In genomic region chr2L:20066233-20066650, dm6 we compare ENCODE assay signal across 1 fruit fly cellular context.
TF ChIP-seq lines count a peak whose summit lies in the region.

bwa (plus strand) TSS chr2L:20066391.

TF ChIP-seq in whole organism, embryonic, 481 proteins besides CTCF, POLR2A, EP300 and RAD21 (continued from another document):
- peak; percentile 24 for TF ChIP-seq caup (GFP tag; optimal IDR thresholded peaks at IDR 0.05; lab: Kevin White, UChicago; ENCODE audit: severe bottlenecking)
- peak; percentile 54 for TF ChIP-seq Dref (GFP tag; IDR thresholded peaks at IDR 0.05; lab: Robert Waterston, UW)
- no peak for TF ChIP-seq CG3838 (GFP tag; optimal IDR thresholded peaks at IDR 0.05; lab: Kevin White, UChicago)
- no peak for TF ChIP-seq disco-r (GFP tag; optimal IDR thresholded peaks at IDR 0.05; lab: Kevin White, UChicago)
- TF ChIP-seq prd (optimal IDR thresholded peaks at IDR 0.05; lab: Kevin White, UChicago), result no peak
- no peak for TF ChIP-seq prd (GFP tag; IDR thresholded peaks at IDR 0.05; lab: Robert Waterston, UW)
- TF ChIP-seq CG11085 (GFP tag; IDR thresholded peaks at IDR 0.05; lab: Robert Waterston, UW), result no peak
- TF ChIP-seq pfk (GFP tag; optimal IDR thresholded peaks at IDR 0.05; lab: Kevin White, UChicago), result no peak
- TF ChIP-seq cas (GFP tag; IDR thresholded peaks at IDR 0.05; lab: Robert Waterston, UW), result no peak
- TF ChIP-seq mld (GFP tag; IDR thresholded peaks at IDR 0.05; lab: Robert Waterston, UW; ENCODE audit: partially characterized antibody), result no peak
- TF ChIP-seq CG7745 (tag; optimal IDR thresholded peaks at IDR 0.05; lab: Kevin White, UChicago), result no peak
- no peak for TF ChIP-seq CG4328 (GFP tag; optimal IDR thresholded peaks at IDR 0.05; lab: Kevin White, UChicago)
- no peak for TF ChIP-seq wdn (GFP tag; IDR thresholded peaks at IDR 0.05; lab: Robert Waterston, UW)
- no peak for TF ChIP-seq ham (GFP tag; IDR thresholded peaks at IDR 0.05; lab: Robert Waterston, UW)
- TF ChIP-seq pan (optimal IDR thresholded peaks at IDR 0.05; lab: Kevin White, UChicago), result no peak
- TF ChIP-seq pan (GFP tag; optimal IDR thresholded peaks at IDR 0.05 in 1 of 2, IDR thresholded peaks at IDR 0.05 in 1 of 2), result no peak
- no peak for TF ChIP-seq so (GFP tag; IDR thresholded peaks at IDR 0.05; lab: Robert Waterston, UW)
- peak; percentile 28 for TF ChIP-seq YL-1 (GFP tag; optimal IDR thresholded peaks at IDR 0.05; lab: Kevin White, UChicago)
- no peak for TF ChIP-seq bigmax (GFP tag; optimal IDR thresholded peaks at IDR 0.05; lab: Kevin White, UChicago)
- TF ChIP-seq Hey (tag; optimal IDR thresholded peaks at IDR 0.05; lab: Kevin White, UChicago), result no peak
- no peak for TF ChIP-seq CG16813 (GFP tag; IDR thresholded peaks at IDR 0.05; lab: Robert Waterston, UW; ENCODE audit: partially characterized antibody)
- TF ChIP-seq row (GFP tag; IDR thresholded peaks at IDR 0.05; lab: Robert Waterston, UW), result no peak; the same call in 2 of the 3 replicates
- no peak for TF ChIP-seq Sin3A (optimal IDR thresholded peaks at IDR 0.05; lab: Kevin White, UChicago)
- TF ChIP-seq CG32767 (GFP tag; IDR thresholded peaks at IDR 0.05; lab: Robert Waterston, UW), result no peak
- no peak for TF ChIP-seq CG9437 (GFP tag; optimal IDR thresholded peaks at IDR 0.05; lab: Kevin White, UChicago)
- no peak for TF ChIP-seq gem (tag; optimal IDR thresholded peaks at IDR 0.05; lab: Kevin White, UChicago)
- TF ChIP-seq nmo (GFP tag; optimal IDR thresholded peaks at IDR 0.05; lab: Kevin White, UChicago), result peak; percentile 25
- TF ChIP-seq bab2 (GFP tag; optimal IDR thresholded peaks at IDR 0.05; lab: Kevin White, UChicago), result no peak
- no peak for TF ChIP-seq CG33557 (GFP tag; optimal IDR thresholded peaks at IDR 0.05; lab: Kevin White, UChicago)
- TF ChIP-seq CG6689 (GFP tag; IDR thresholded peaks at IDR 0.05; lab: Robert Waterston, UW), result no peak
- no peak for TF ChIP-seq jumu (GFP tag; optimal IDR thresholded peaks at IDR 0.05; lab: Kevin White, UChicago)
- no peak for TF ChIP-seq salm (tag; optimal IDR thresholded peaks at IDR 0.05; lab: Kevin White, UChicago)
- TF ChIP-seq CG10462 (GFP tag; optimal IDR thresholded peaks at IDR 0.05; lab: Kevin White, UChicago), result peak; percentile 99
- TF ChIP-seq aop (GFP tag; IDR thresholded peaks at IDR 0.05; lab: Robert Waterston, UW), result no peak
- TF ChIP-seq lbe (GFP tag; optimal IDR thresholded peaks at IDR 0.05; lab: Kevin White, UChicago), result no peak
- TF ChIP-seq phol (tag; optimal IDR thresholded peaks at IDR 0.05; lab: Kevin White, UChicago), result peak; percentile 59
- TF ChIP-seq Six4 (GFP tag; optimal IDR thresholded peaks at IDR 0.05; lab: Kevin White, UChicago), result no peak
- TF ChIP-seq CG11247 (GFP tag; IDR thresholded peaks at IDR 0.05; lab: Robert Waterston, UW), result no peak
- TF ChIP-seq CG17912 (GFP tag; optimal IDR thresholded peaks at IDR 0.05; lab: Kevin White, UChicago), result no peak
- no peak for TF ChIP-seq CG12104 (GFP tag; optimal IDR thresholded peaks at IDR 0.05; lab: Kevin White, UChicago)
- TF ChIP-seq CG3847 (GFP tag; IDR thresholded peaks at IDR 0.05; lab: Robert Waterston, UW), result 0 out of 2 replicates have a peak, but pooled peaks have one; percentile 27
- TF ChIP-seq CG4707 (GFP tag; optimal IDR thresholded peaks at IDR 0.05; lab: Kevin White, UChicago), result no peak
- no peak for TF ChIP-seq B-H1 (GFP tag; IDR thresholded peaks at IDR 0.05; lab: Robert Waterston, UW)
- TF ChIP-seq seq (GFP tag; IDR thresholded peaks at IDR 0.05; lab: Robert Waterston, UW), result no peak
- peak; percentile 53; the same call in 1 of the 3 replicates for TF ChIP-seq CG34422 (GFP tag; IDR thresholded peaks at IDR 0.05; lab: Robert Waterston, UW)
- TF ChIP-seq CG10267 (tag; optimal IDR thresholded peaks at IDR 0.05; lab: Kevin White, UChicago), result peak; percentile 31
- TF ChIP-seq CG34376 (GFP tag; optimal IDR thresholded peaks at IDR 0.05; lab: Kevin White, UChicago), result peak; percentile 10
- no peak for TF ChIP-seq CG30431 (GFP tag; optimal IDR thresholded peaks at IDR 0.05; lab: Kevin White, UChicago)
- no peak for TF ChIP-seq CG7928 (GFP tag; optimal IDR thresholded peaks at IDR 0.05; lab: Kevin White, UChicago)
- TF ChIP-seq slp2 (GFP tag; optimal IDR thresholded peaks at IDR 0.05; lab: Kevin White, UChicago), result no peak
- TF ChIP-seq GATAe (GFP tag; conservative IDR thresholded peaks at IDR 0.05; lab: Robert Waterston, UW), result no peak
- TF ChIP-seq repo (GFP tag; optimal IDR thresholded peaks at IDR 0.05; lab: Kevin White, UChicago), result no peak
- TF ChIP-seq CG2712 (tag; optimal IDR thresholded peaks at IDR 0.05; lab: Kevin White, UChicago), result peak; percentile 31
- TF ChIP-seq gfzf (GFP tag; optimal IDR thresholded peaks at IDR 0.05; lab: Kevin White, UChicago), result peak; percentile 96
- no peak for TF ChIP-seq zf30C (GFP tag; optimal IDR thresholded peaks at IDR 0.05; lab: Kevin White, UChicago)
- TF ChIP-seq CG4404 (GFP tag; IDR thresholded peaks at IDR 0.05; lab: Robert Waterston, UW), result no peak
- no peak for TF ChIP-seq toy (GFP tag; IDR thresholded peaks at IDR 0.05; lab: Robert Waterston, UW)
- TF ChIP-seq Aef1 (GFP tag; IDR thresholded peaks at IDR 0.05; lab: Robert Waterston, UW), result peak; percentile 35; the same call in 2 of the 3 replicates
- TF ChIP-seq CG12236 (GFP tag; optimal IDR thresholded peaks at IDR 0.05; lab: Kevin White, UChicago), result no peak
- no peak for TF ChIP-seq zen2 (GFP tag; IDR thresholded peaks at IDR 0.05; lab: Robert Waterston, UW; ENCODE audit: partially characterized antibody)
- TF ChIP-seq cwo (GFP tag; optimal IDR thresholded peaks at IDR 0.05; lab: Kevin White, UChicago), result no peak
- no peak for TF ChIP-seq NK7.1 (GFP tag; optimal IDR thresholded peaks at IDR 0.05; lab: Kevin White, UChicago)
- no peak for TF ChIP-seq Oli (tag; optimal IDR thresholded peaks at IDR 0.05; lab: Kevin White, UChicago)
- TF ChIP-seq ftz-f1 (GFP tag; optimal IDR thresholded peaks at IDR 0.05; lab: Kevin White, UChicago), result no peak
- TF ChIP-seq Fer2 (tag; optimal IDR thresholded peaks at IDR 0.05; lab: Kevin White, UChicago), result no peak
- TF ChIP-seq CG8089 (GFP tag; optimal IDR thresholded peaks at IDR 0.05; lab: Kevin White, UChicago), result no peak
- peak; percentile 24; the same call in 1 of the 2 replicates for TF ChIP-seq CG17328 (GFP tag; IDR thresholded peaks at IDR 0.05; lab: Robert Waterston, UW)
- no peak for TF ChIP-seq lola (GFP tag; optimal IDR thresholded peaks at IDR 0.05; lab: Kevin White, UChicago)
- no peak for TF ChIP-seq CG14667 (GFP tag; IDR thresholded peaks at IDR 0.05; lab: Robert Waterston, UW)
- TF ChIP-seq MESR4 (GFP tag; optimal IDR thresholded peaks at IDR 0.05; lab: Kevin White, UChicago), result peak; percentile 52
- TF ChIP-seq CG3163 (GFP tag; optimal IDR thresholded peaks at IDR 0.05; lab: Kevin White, UChicago), result no peak
- no peak for TF ChIP-seq CG10274 (GFP tag; optimal IDR thresholded peaks at IDR 0.05; lab: Kevin White, UChicago)
- TF ChIP-seq Asciz (GFP tag; optimal IDR thresholded peaks at IDR 0.05; lab: Kevin White, UChicago), result no peak
- 0 out of 2 replicates have a peak, but pooled peaks have one; percentile 42 for TF ChIP-seq rib (GFP tag; IDR thresholded peaks at IDR 0.05; lab: Robert Waterston, UW)
- TF ChIP-seq CG10959 (GFP tag; IDR thresholded peaks at IDR 0.05; lab: Robert Waterston, UW), result no peak
- no peak for TF ChIP-seq CG10431 (GFP tag; optimal IDR thresholded peaks at IDR 0.05; lab: Kevin White, UChicago)
- TF ChIP-seq CG42726 (GFP tag; IDR thresholded peaks at IDR 0.05; lab: Robert Waterston, UW; ENCODE audit: partially characterized antibody), result 0 out of 2 replicates have a peak, but pooled peaks have one; percentile 53
- TF ChIP-seq croc (GFP tag; conservative IDR thresholded peaks at IDR 0.05; lab: Robert Waterston, UW), result no peak
- TF ChIP-seq CG12155 (GFP tag; optimal IDR thresholded peaks at IDR 0.05; lab: Kevin White, UChicago), result no peak
- TF ChIP-seq CG3995 (GFP tag; optimal IDR thresholded peaks at IDR 0.05; lab: Kevin White, UChicago), result no peak
- TF ChIP-seq peb (GFP tag; IDR thresholded peaks at IDR 0.05; lab: Robert Waterston, UW), result no peak
- no peak for TF ChIP-seq Camta (GFP tag; optimal IDR thresholded peaks at IDR 0.05; lab: Kevin White, UChicago)
- peak; percentile 32 for TF ChIP-seq CG8924 (tag; optimal IDR thresholded peaks at IDR 0.05; lab: Kevin White, UChicago)
- 0 out of 3 replicates have a peak, but pooled peaks have one; percentile 22 for TF ChIP-seq Doc3 (GFP tag; IDR thresholded peaks at IDR 0.05; lab: Robert Waterston, UW; ENCODE audit: partially characterized antibody)
- no peak for TF ChIP-seq NC2β (GFP tag; optimal IDR thresholded peaks at IDR 0.05; lab: Kevin White, UChicago)
- TF ChIP-seq ara (GFP tag; IDR thresholded peaks at IDR 0.05; lab: Robert Waterston, UW), result no peak
- TF ChIP-seq pho (GFP tag; optimal IDR thresholded peaks at IDR 0.05; lab: Kevin White, UChicago), result no peak
- TF ChIP-seq CG32532 (GFP tag; IDR thresholded peaks at IDR 0.05; lab: Robert Waterston, UW), result no peak
- TF ChIP-seq CG14860 (GFP tag; IDR thresholded peaks at IDR 0.05; lab: Robert Waterston, UW; ENCODE audit: partially characterized antibody), result no peak
- no peak for TF ChIP-seq Sox102F (GFP tag; optimal IDR thresholded peaks at IDR 0.05; lab: Kevin White, UChicago)
- TF ChIP-seq Atf-2 (GFP tag; optimal IDR thresholded peaks at IDR 0.05; lab: Kevin White, UChicago), result no peak
- no peak for TF ChIP-seq CG10209 (GFP tag; optimal IDR thresholded peaks at IDR 0.05; lab: Kevin White, UChicago)
- peak; percentile 46; the same call in 1 of the 2 replicates for TF ChIP-seq amos (GFP tag; IDR thresholded peaks at IDR 0.05; lab: Robert Waterston, UW; ENCODE audit: partially characterized antibody)
- no peak for TF ChIP-seq ato (GFP tag; IDR thresholded peaks at IDR 0.05; lab: Robert Waterston, UW; ENCODE audit: partially characterized antibody)
- no peak for TF ChIP-seq CG2889 (GFP tag; IDR thresholded peaks at IDR 0.05; lab: Robert Waterston, UW)
- no peak for TF ChIP-seq sima (GFP tag; optimal IDR thresholded peaks at IDR 0.05; lab: Kevin White, UChicago)
- TF ChIP-seq az2 (GFP tag; optimal IDR thresholded peaks at IDR 0.05; lab: Kevin White, UChicago), result no peak
- TF ChIP-seq vnd (GFP tag; IDR thresholded peaks at IDR 0.05; lab: Robert Waterston, UW; ENCODE audit: partially characterized antibody), result no peak
- TF ChIP-seq CG34224 (GFP tag; IDR thresholded peaks at IDR 0.05; lab: Robert Waterston, UW; ENCODE audit: partially characterized antibody), result no peak
- TF ChIP-seq abd-A (tag; optimal IDR thresholded peaks at IDR 0.05; lab: Kevin White, UChicago), result no peak
- no peak for TF ChIP-seq CG12071 (GFP tag; optimal IDR thresholded peaks at IDR 0.05; lab: Kevin White, UChicago)
- TF ChIP-seq fu2 (GFP tag; optimal IDR thresholded peaks at IDR 0.05; lab: Kevin White, UChicago), result no peak
- no peak for TF ChIP-seq kni (GFP tag; optimal IDR thresholded peaks at IDR 0.05; lab: Kevin White, UChicago)
- no peak for TF ChIP-seq psq (GFP tag; optimal IDR thresholded peaks at IDR 0.05; lab: Kevin White, UChicago)
- TF ChIP-seq knrl (GFP tag; IDR thresholded peaks at IDR 0.05; lab: Robert Waterston, UW; ENCODE audit: partially characterized antibody), result no peak
- no peak for TF ChIP-seq CG9727 (GFP tag; optimal IDR thresholded peaks at IDR 0.05; lab: Kevin White, UChicago)
- peak; percentile 35 for TF ChIP-seq CG13624 (GFP tag; optimal IDR thresholded peaks at IDR 0.05; lab: Kevin White, UChicago)
- peak; percentile 25 for TF ChIP-seq nom (GFP tag; optimal IDR thresholded peaks at IDR 0.05; lab: Kevin White, UChicago)
- TF ChIP-seq CG18262 (tag; optimal IDR thresholded peaks at IDR 0.05; lab: Kevin White, UChicago), result no peak
- no peak for TF ChIP-seq CG1024 (GFP tag; IDR thresholded peaks at IDR 0.05; lab: Robert Waterston, UW)
- no peak for TF ChIP-seq fd96Cb (tag; optimal IDR thresholded peaks at IDR 0.05; lab: Kevin White, UChicago)
- TF ChIP-seq CG31365 (tag; optimal IDR thresholded peaks at IDR 0.05; lab: Kevin White, UChicago), result no peak
- TF ChIP-seq CG10654 (GFP tag; optimal IDR thresholded peaks at IDR 0.05; lab: Kevin White, UChicago), result no peak
- no peak for TF ChIP-seq Elba2 (GFP tag; optimal IDR thresholded peaks at IDR 0.05; lab: Kevin White, UChicago)
- no peak for TF ChIP-seq pros (GFP tag; optimal IDR thresholded peaks at IDR 0.05; lab: Kevin White, UChicago)
- no peak for TF ChIP-seq dati (GFP tag; IDR thresholded peaks at IDR 0.05; lab: Robert Waterston, UW)
- peak; percentile 49 for TF ChIP-seq Ets65A (GFP tag; lab: Kevin White, UChicago)
- no peak for TF ChIP-seq hth (optimal IDR thresholded peaks at IDR 0.05; lab: Kevin White, UChicago)
- no peak for TF ChIP-seq CG11560 (tag; IDR thresholded peaks at IDR 0.05; lab: Robert Waterston, UW)
TF ChIP-seq in whole organism, embryonic: peak in this region for 80.
